ENCODE assay signal across 6 fruit fly cellular contexts in the genomic region with DNA sequence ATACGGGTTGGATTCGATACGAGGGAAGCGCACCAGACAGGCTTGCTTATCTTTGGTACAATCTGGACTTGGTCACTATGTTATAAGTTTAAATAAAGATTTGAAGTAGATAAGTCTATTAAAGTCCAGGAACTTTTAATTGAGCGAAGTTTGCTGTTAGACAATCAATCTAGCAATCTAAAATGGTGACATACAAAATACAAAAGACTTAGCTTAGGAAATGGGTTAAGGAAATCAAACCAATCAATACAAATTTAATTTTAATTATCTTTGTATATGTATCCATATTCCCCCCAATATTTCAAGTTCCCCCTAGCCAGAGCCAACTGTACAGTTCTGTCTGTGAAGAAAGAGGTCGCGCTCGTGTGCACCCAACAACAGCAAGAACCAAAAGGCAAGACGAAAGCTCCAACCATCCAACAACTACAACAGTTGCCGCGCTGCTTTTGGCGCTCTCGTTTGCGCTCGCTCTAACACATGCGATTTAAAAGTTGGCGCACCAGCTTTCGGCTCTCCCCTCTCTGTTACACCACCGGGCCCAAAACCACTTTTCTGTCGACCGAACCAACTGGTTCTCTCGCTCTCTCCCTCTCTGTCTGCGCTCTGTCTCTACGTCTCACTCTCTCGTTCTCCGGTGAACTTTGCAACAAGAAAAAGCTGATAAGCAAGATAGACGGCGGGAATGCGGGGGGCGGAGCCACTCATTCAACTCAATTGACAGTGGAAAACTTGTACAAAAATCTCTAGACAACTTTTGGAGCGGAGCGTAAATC.
TF ChIP-seq lines count a peak whose summit lies in the region.

No protein-coding gene starts in this region.

- peak; percentile 43 for TF ChIP-seq CTCF in whole organism, embryonic (GFP tag; optimal IDR thresholded peaks at IDR 0.05; lab: Kevin White, UChicago)

TF ChIP-seq in whole organism, 6 proteins besides CTCF, POLR2A, EP300 and RAD21:
- TF ChIP-seq CG8478 (optimal IDR thresholded peaks at IDR 0.05; lab: Kevin White, UChicago) (peak; percentile 90), Dll (optimal IDR thresholded peaks at IDR 0.05; lab: Kevin White, UChicago) (peak; percentile 95), psq (optimal IDR thresholded peaks at IDR 0.05; lab: Kevin White, UChicago) (no peak)
TF ChIP-seq in whole organism: peak in this region for 2.

TF ChIP-seq in whole organism, adult, 20 proteins besides CTCF, POLR2A, EP300 and RAD21 (continues in another document):
- TF ChIP-seq ovo (GFP tag; optimal IDR thresholded peaks at IDR 0.05; lab: Kevin White, UChicago) (no peak), CG1620 (GFP tag; optimal IDR thresholded peaks at IDR 0.05; lab: Kevin White, UChicago) (peak; percentile 79), pad (GFP tag; optimal IDR thresholded peaks at IDR 0.05; lab: Kevin White, UChicago) (peak; percentile 77), toe (GFP tag; optimal IDR thresholded peaks at IDR 0.05; lab: Kevin White, UChicago) (peak; percentile 82), CG7045 (GFP tag; optimal IDR thresholded peaks at IDR 0.05; lab: Kevin White, UChicago) (peak; percentile 87), Clk (GFP tag; optimal IDR thresholded peaks at IDR 0.05; lab: Kevin White, UChicago) (peak; percentile 66), cnc (optimal IDR thresholded peaks at IDR 0.05; lab: Kevin White, UChicago) (no peak), CG11617 (GFP tag; optimal IDR thresholded peaks at IDR 0.05; lab: Kevin White, UChicago) (peak; percentile 88), CG7101 (tag; optimal IDR thresholded peaks at IDR 0.05; lab: Kevin White, UChicago) (peak; percentile 90), CG33017 (tag; optimal IDR thresholded peaks at IDR 0.05; lab: Kevin White, UChicago) (peak; percentile 85), Hr96 (GFP tag; optimal IDR thresholded peaks at IDR 0.05; lab: Kevin White, UChicago) (peak; percentile 71), cic (GFP tag; optimal IDR thresholded peaks at IDR 0.05; lab: Kevin White, UChicago) (peak; percentile 98), CG14711 (tag; optimal IDR thresholded peaks at IDR 0.05; lab: Kevin White, UChicago) (peak; percentile 73), Mnt (GFP tag; optimal IDR thresholded peaks at IDR 0.05; lab: Kevin White, UChicago) (peak; percentile 76), Crg-1 (GFP tag; optimal IDR thresholded peaks at IDR 0.05; lab: Kevin White, UChicago) (peak; percentile 64)

TF ChIP-seq in whole organism, embryonic, 481 proteins besides CTCF, POLR2A, EP300 and RAD21 (continues in another document):
- TF ChIP-seq CG9609 (GFP tag; optimal IDR thresholded peaks at IDR 0.05; lab: Kevin White, UChicago): peak; percentile 66
- TF ChIP-seq CG14050 (GFP tag; IDR thresholded peaks at IDR 0.05; lab: Robert Waterston, UW): peak; percentile 79
- peak; percentile 90 for TF ChIP-seq Sox102F (GFP tag; optimal IDR thresholded peaks at IDR 0.05; lab: Kevin White, UChicago)
- peak; percentile 14 for TF ChIP-seq CG13123 (GFP tag; optimal IDR thresholded peaks at IDR 0.05; lab: Kevin White, UChicago)
- TF ChIP-seq Dip3 (GFP tag; optimal IDR thresholded peaks at IDR 0.05; lab: Kevin White, UChicago): peak; percentile 80
- peak; percentile 67; the same call in 2 of the 3 replicates for TF ChIP-seq CG34422 (GFP tag; IDR thresholded peaks at IDR 0.05; lab: Robert Waterston, UW)
- no peak for TF ChIP-seq CG4282 (GFP tag; optimal IDR thresholded peaks at IDR 0.05; lab: Kevin White, UChicago)
- peak; percentile 77 for TF ChIP-seq CG31388 (GFP tag; optimal IDR thresholded peaks at IDR 0.05; lab: Kevin White, UChicago)
- peak; percentile 87 for TF ChIP-seq HLH54F (GFP tag; optimal IDR thresholded peaks at IDR 0.05; lab: Kevin White, UChicago)
- TF ChIP-seq H15 (GFP tag; IDR thresholded peaks at IDR 0.05; lab: Robert Waterston, UW): peak; percentile 80
- TF ChIP-seq gsb-n (tag; optimal IDR thresholded peaks at IDR 0.05; lab: Kevin White, UChicago): peak; percentile 40
- peak; percentile 96 for TF ChIP-seq CG1832 (GFP tag; optimal IDR thresholded peaks at IDR 0.05; lab: Kevin White, UChicago)
- TF ChIP-seq Atf3 (GFP tag; optimal IDR thresholded peaks at IDR 0.05; lab: Kevin White, UChicago): peak; percentile 37
- TF ChIP-seq sim (GFP tag; IDR thresholded peaks at IDR 0.05; lab: Robert Waterston, UW): no peak
- peak; percentile 64; the same call in 1 of the 2 replicates for TF ChIP-seq Nf-YA (GFP tag; IDR thresholded peaks at IDR 0.05; lab: Robert Waterston, UW)

TF ChIP-seq in whole organism, prepupa, 60 proteins besides CTCF, POLR2A, EP300 and RAD21 (continues in another document):
- peak; percentile 54 for TF ChIP-seq fd85E (GFP tag; optimal IDR thresholded peaks at IDR 0.05; lab: Kevin White, UChicago)
- TF ChIP-seq CG3032 (tag; optimal IDR thresholded peaks at IDR 0.05; lab: Kevin White, UChicago): peak; percentile 88
- TF ChIP-seq Smox (GFP tag; optimal IDR thresholded peaks at IDR 0.05; lab: Kevin White, UChicago): peak; percentile 88
- TF ChIP-seq CG9139 (GFP tag; optimal IDR thresholded peaks at IDR 0.05; lab: Kevin White, UChicago): no peak
- peak; percentile 74 to 79 for TF ChIP-seq ss (GFP tag; optimal IDR thresholded peaks at IDR 0.05; lab: Kevin White, UChicago)
- TF ChIP-seq Hr38 (GFP tag; optimal IDR thresholded peaks at IDR 0.05; lab: Kevin White, UChicago): no peak
- peak; percentile 77 for TF ChIP-seq Ets96B (tag; optimal IDR thresholded peaks at IDR 0.05; lab: Kevin White, UChicago)
- peak; percentile 82 for TF ChIP-seq dac (GFP tag; optimal IDR thresholded peaks at IDR 0.05; lab: Kevin White, UChicago)
- peak; percentile 87 for TF ChIP-seq Sox15 (GFP tag; optimal IDR thresholded peaks at IDR 0.05; lab: Kevin White, UChicago)
- peak; percentile 95 for TF ChIP-seq Hr4 (GFP tag; optimal IDR thresholded peaks at IDR 0.05; lab: Kevin White, UChicago)
- TF ChIP-seq lz (GFP tag; optimal IDR thresholded peaks at IDR 0.05; lab: Kevin White, UChicago): peak; percentile 88
- TF ChIP-seq vri (GFP tag; optimal IDR thresholded peaks at IDR 0.05; lab: Kevin White, UChicago): peak; percentile 20
- peak; percentile 89 for TF ChIP-seq CG15336 (GFP tag; IDR thresholded peaks at IDR 0.05; lab: Robert Waterston, UW)
- TF ChIP-seq Lpt (GFP tag; optimal IDR thresholded peaks at IDR 0.05; lab: Kevin White, UChicago): peak; percentile 72
- peak; percentile 91 for TF ChIP-seq acj6 (GFP tag; optimal IDR thresholded peaks at IDR 0.05; lab: Kevin White, UChicago)
- TF ChIP-seq CG8632 (GFP tag; optimal IDR thresholded peaks at IDR 0.05; lab: Kevin White, UChicago): peak; percentile 86
- peak; percentile 85 for TF ChIP-seq eg (GFP tag; IDR thresholded peaks at IDR 0.05; lab: Robert Waterston, UW)

TF ChIP-seq in whole organism, pupa, 21 proteins besides CTCF, POLR2A, EP300 and RAD21 (continues in another document):
- peak; percentile 75 for TF ChIP-seq CG34367 (tag; optimal IDR thresholded peaks at IDR 0.05; lab: Kevin White, UChicago)
- peak; percentile 73 for TF ChIP-seq fd96Ca (GFP tag; IDR thresholded peaks at IDR 0.05; lab: Robert Waterston, UW)
- peak; percentile 82 for TF ChIP-seq Pif1A (GFP tag; optimal IDR thresholded peaks at IDR 0.05; lab: Kevin White, UChicago)
- TF ChIP-seq CG17806 (tag; optimal IDR thresholded peaks at IDR 0.05; lab: Kevin White, UChicago): peak; percentile 85
- TF ChIP-seq CG12605 (GFP tag; IDR thresholded peaks at IDR 0.05; lab: Robert Waterston, UW): peak; percentile 75
- peak; percentile 69 for TF ChIP-seq CG32121 (GFP tag; IDR thresholded peaks at IDR 0.05; lab: Robert Waterston, UW)
- peak; percentile 89 for TF ChIP-seq CG8159 (tag; optimal IDR thresholded peaks at IDR 0.05; lab: Kevin White, UChicago)
- peak; percentile 88 for TF ChIP-seq CG8301 (tag; optimal IDR thresholded peaks at IDR 0.05; lab: Kevin White, UChicago)
- TF ChIP-seq Pif1B (GFP tag; optimal IDR thresholded peaks at IDR 0.05; lab: Kevin White, UChicago): peak; percentile 49
- TF ChIP-seq D1 (tag; optimal IDR thresholded peaks at IDR 0.05; lab: Kevin White, UChicago): peak; percentile 70
- TF ChIP-seq CG14655 (GFP tag; optimal IDR thresholded peaks at IDR 0.05; lab: Kevin White, UChicago): peak; percentile 93
- TF ChIP-seq CG10348 (GFP tag; IDR thresholded peaks at IDR 0.05; lab: Robert Waterston, UW): peak; percentile 68
- peak; percentile 87 for TF ChIP-seq CG15710 (tag; optimal IDR thresholded peaks at IDR 0.05; lab: Kevin White, UChicago)
- TF ChIP-seq CG4496 (GFP tag; IDR thresholded peaks at IDR 0.05; lab: Robert Waterston, UW): peak; percentile 65; the same call in 2 of the 3 replicates
- TF ChIP-seq rn (GFP tag; IDR thresholded peaks at IDR 0.05; lab: Robert Waterston, UW): peak; percentile 17
- TF ChIP-seq gl (tag; optimal IDR thresholded peaks at IDR 0.05; lab: Kevin White, UChicago): peak; percentile 82
- peak; percentile 81 for TF ChIP-seq CG9948 (tag; optimal IDR thresholded peaks at IDR 0.05; lab: Kevin White, UChicago)
- peak; percentile 84 for TF ChIP-seq CG13204 (GFP tag; optimal IDR thresholded peaks at IDR 0.05; lab: Kevin White, UChicago)

TF ChIP-seq in whole organism, wandering third instar larva, 38 proteins besides CTCF, POLR2A, EP300 and RAD21 (continues in another document):
- TF ChIP-seq Sp1 (GFP tag; optimal IDR thresholded peaks at IDR 0.05; lab: Kevin White, UChicago) (peak; percentile 85), CrebA (GFP tag; optimal IDR thresholded peaks at IDR 0.05; lab: Kevin White, UChicago; ENCODE audit: borderline replicate concordance) (peak; percentile 88), br (GFP tag; optimal IDR thresholded peaks at IDR 0.05; lab: Kevin White, UChicago) (peak; percentile 74), h (GFP tag; optimal IDR thresholded peaks at IDR 0.05; lab: Kevin White, UChicago) (peak; percentile 89), Dfd (GFP tag; optimal IDR thresholded peaks at IDR 0.05; lab: Kevin White, UChicago) (peak; percentile 44), Abd-B (GFP tag; optimal IDR thresholded peaks at IDR 0.05; lab: Kevin White, UChicago) (no peak), dsf (GFP tag; optimal IDR thresholded peaks at IDR 0.05; lab: Kevin White, UChicago; ENCODE audit: borderline replicate concordance) (peak; percentile 50), GATAd (GFP tag; optimal IDR thresholded peaks at IDR 0.05; lab: Kevin White, UChicago) (peak; percentile 12), pan (optimal IDR thresholded peaks at IDR 0.05; lab: Kevin White, UChicago) (no peak), CG9705 (GFP tag; optimal IDR thresholded peaks at IDR 0.05; lab: Kevin White, UChicago) (peak; percentile 76), Hnf4 (GFP tag; optimal IDR thresholded peaks at IDR 0.05; lab: Kevin White, UChicago) (peak; percentile 68), OdsH (GFP tag; optimal IDR thresholded peaks at IDR 0.05; lab: Kevin White, UChicago) (peak; percentile 84), Myc (optimal IDR thresholded peaks at IDR 0.05; lab: Kevin White, UChicago) (no peak), ey (GFP tag; optimal IDR thresholded peaks at IDR 0.05; lab: Kevin White, UChicago) (peak; percentile 88), foxo (GFP tag; optimal IDR thresholded peaks at IDR 0.05; lab: Kevin White, UChicago) (peak; percentile 29 to 88), psq (GFP tag; optimal IDR thresholded peaks at IDR 0.05; lab: Kevin White, UChicago) (peak; percentile 75), HLH106 (tag; optimal IDR thresholded peaks at IDR 0.05; lab: Kevin White, UChicago) (peak; percentile 88), dmrt93B (GFP tag; optimal IDR thresholded peaks at IDR 0.05; lab: Kevin White, UChicago) (peak; percentile 84), rgr (GFP tag; optimal IDR thresholded peaks at IDR 0.05; lab: Kevin White, UChicago) (peak; percentile 81)
